Worm (Caenorhabditis elegans) whole organism, L4 larva: ENCODE measurements around the gene nhr-120.

Source experiments
- lin-29 ChIP-seq: fragments of 200-800 bp; sonication (Bioruptor generic); IDR thresholded peaks from 2 replicates; pipeline ENCODE4 v1.3.6; 2022; ENCODE audit warnings: missing genetic modification reagents, missing genetic modification characterization, missing compliant biosample characterization
- nhr-237 ChIP-seq: sonication (generic microtip); optimal IDR thresholded peaks from 2 replicates; lab custom pipeline; 2017; ENCODE audit warnings: missing biosample characterization, missing genetic modification characterization

- TF ChIP-seq lin-29 (GFP tag; lab: Robert Waterston, UW) (no peak), nhr-237 (tag; lab: Kevin White, UChicago) (no peak)
Measured at ce11 chrX:6637933-6638332, 2.5 kb downstream of the nhr-120 start.
